Fruit fly (Drosophila melanogaster) whole organism, embryonic: ENCODE data around the gene CtBP.

Source experiments
- B-H1 ChIP-seq: fragments of 200-800 bp; sonication (Bioruptor generic); IDR thresholded peaks from 3 replicates; pipeline ENCODE4 v1.3.6; 2022; ENCODE audit warnings: missing biosample characterization, missing genetic modification characterization
- BEAF-32 ChIP-seq: fragments of 200-800 bp; sonication (Bioruptor generic); optimal IDR thresholded peaks from 3 replicates; lab custom pipeline; 2017; ENCODE audit warnings: missing biosample characterization, missing genetic modification characterization, mild to moderate bottlenecking, moderate library complexity, missing genetic modification reagents
- Bgb ChIP-seq: fragments of 200-800 bp; sonication (Bioruptor generic); IDR thresholded peaks from 2 replicates; pipeline ENCODE4 v1.3.6; 2022; ENCODE audit warnings: missing biosample characterization, missing genetic modification characterization; ENCODE audit not compliant: partially characterized antibody
- CG15073 ChIP-seq: fragments of 200-800 bp; sonication (Bioruptor generic); optimal IDR thresholded peaks from 2 replicates; lab custom pipeline; 2016; ENCODE audit warnings: missing biosample characterization, missing genetic modification characterization
- CG15269 ChIP-seq: fragments of 200-800 bp; sonication (Bioruptor generic); optimal IDR thresholded peaks from 2 replicates; lab custom pipeline; 2018; ENCODE audit warnings: missing biosample characterization, mild to moderate bottlenecking, missing genetic modification characterization, moderate library complexity
- CG17568 ChIP-seq: fragments of 200-800 bp; sonication (Bioruptor generic); optimal IDR thresholded peaks from 2 replicates; lab custom pipeline; 2018; ENCODE audit warnings: missing biosample characterization, mild to moderate bottlenecking, missing genetic modification characterization, moderate library complexity
- CG17802 ChIP-seq: fragments of 200-800 bp; sonication (Bioruptor generic); optimal IDR thresholded peaks from 2 replicates; lab custom pipeline; 2018; ENCODE audit warnings: missing biosample characterization, mild to moderate bottlenecking, missing genetic modification characterization, moderate library complexity
- CG1832 ChIP-seq: fragments of 200-800 bp; sonication (Bioruptor generic); optimal IDR thresholded peaks from 2 replicates; lab custom pipeline; 2017; ENCODE audit warnings: missing biosample characterization, mild to moderate bottlenecking, missing genetic modification characterization, inconsistent platforms
- CG18599 ChIP-seq: fragments of 200-800 bp; sonication (Bioruptor generic); optimal IDR thresholded peaks from 3 replicates; lab custom pipeline; 2017; ENCODE audit warnings: missing biosample characterization, missing genetic modification characterization, mild to moderate bottlenecking, moderate library complexity, missing genetic modification reagents
- CG2120 ChIP-seq: fragments of 200-800 bp; sonication (Bioruptor generic); optimal IDR thresholded peaks from 3 replicates; lab custom pipeline; 2016; ENCODE audit warnings: missing biosample characterization, missing genetic modification characterization
- CG2875 ChIP-seq: fragments of 200-800 bp; sonication (Bioruptor generic); optimal IDR thresholded peaks from 2 replicates; lab custom pipeline; 2017; ENCODE audit warnings: missing biosample characterization, mild to moderate bottlenecking, missing genetic modification characterization, missing genetic modification reagents
- CG34376 ChIP-seq: fragments of 200-800 bp; sonication (Bioruptor generic); optimal IDR thresholded peaks from 2 replicates; lab custom pipeline; 2018; ENCODE audit warnings: missing biosample characterization, mild to moderate bottlenecking, missing genetic modification characterization
- CG3847 ChIP-seq: fragments of 200-800 bp; sonication (Bioruptor generic); IDR thresholded peaks from 2 replicates; pipeline ENCODE4 v1.3.6; 2022; ENCODE audit warnings: missing biosample characterization, missing genetic modification characterization
- CG4360 ChIP-seq: fragments of 200-800 bp; sonication (Bioruptor generic); IDR thresholded peaks from 2 replicates; pipeline ENCODE4 v1.3.6; 2022; ENCODE audit warnings: missing biosample characterization, missing genetic modification characterization
- CG4707 ChIP-seq: fragments of 200-800 bp; sonication (Bioruptor generic); optimal IDR thresholded peaks from 2 replicates; lab custom pipeline; 2018; ENCODE audit warnings: missing biosample characterization, mild to moderate bottlenecking, missing genetic modification characterization, moderate library complexity
- CG4854 ChIP-seq: fragments of 200-800 bp; sonication (Bioruptor generic); optimal IDR thresholded peaks from 2 replicates; lab custom pipeline; 2016; ENCODE audit warnings: missing biosample characterization, missing genetic modification characterization, inconsistent platforms
- CG6689 ChIP-seq: fragments of 200-800 bp; sonication (Bioruptor generic); IDR thresholded peaks from 2 replicates; pipeline ENCODE4 v1.3.6; 2022; ENCODE audit warnings: missing biosample characterization, missing genetic modification characterization
- CG8359 ChIP-seq: fragments of 200-800 bp; sonication (Bioruptor generic); optimal IDR thresholded peaks from 2 replicates; lab custom pipeline; 2017; ENCODE audit warnings: missing biosample characterization, mild to moderate bottlenecking, missing genetic modification characterization, borderline replicate concordance
- CG9817 ChIP-seq: fragments of 200-800 bp; sonication (Bioruptor generic); optimal IDR thresholded peaks from 2 replicates; lab custom pipeline; 2018; ENCODE audit warnings: missing biosample characterization, mild to moderate bottlenecking, missing genetic modification characterization, moderate library complexity
- HmgD ChIP-seq: fragments of 200-800 bp; sonication (Bioruptor generic); optimal IDR thresholded peaks from 3 replicates; lab custom pipeline; 2016; ENCODE audit warnings: missing biosample characterization, missing genetic modification characterization
- MBD-R2 ChIP-seq: fragments of 200-800 bp; sonication (Bioruptor generic); IDR thresholded peaks from 2 replicates; pipeline ENCODE4 v1.3.6; 2022; ENCODE audit warnings: missing biosample characterization, missing genetic modification characterization
- Mes4 ChIP-seq: fragments of 200-800 bp; sonication (Bioruptor generic); optimal IDR thresholded peaks from 2 replicates; lab custom pipeline; 2016; ENCODE audit warnings: missing biosample characterization, missing genetic modification characterization
- Nf-YA ChIP-seq: fragments of 200-800 bp; sonication (Bioruptor generic); IDR thresholded peaks from 2 replicates; pipeline ENCODE4 v1.3.6; 2022; ENCODE audit warnings: missing biosample characterization, missing genetic modification characterization
- Ravus ChIP-seq: fragments of 200-800 bp; sonication (Bioruptor generic); IDR thresholded peaks from 2 replicates; pipeline ENCODE4 v1.3.6; 2022; ENCODE audit warnings: missing biosample characterization, missing genetic modification characterization
- Rfx ChIP-seq: fragments of 200-800 bp; sonication (Bioruptor generic); IDR thresholded peaks from 2 replicates; pipeline ENCODE4 v1.3.6; 2022; ENCODE audit warnings: missing biosample characterization, missing genetic modification characterization
- Sry-β ChIP-seq: fragments of 200-800 bp; sonication (Bioruptor generic); optimal IDR thresholded peaks from 2 replicates; lab custom pipeline; 2018; ENCODE audit warnings: missing biosample characterization, mild to moderate bottlenecking, missing genetic modification characterization, moderate library complexity
- Ssrp ChIP-seq: fragments of 200-800 bp; sonication (Bioruptor generic); optimal IDR thresholded peaks from 2 replicates; lab custom pipeline; 2018; ENCODE audit warnings: missing biosample characterization, mild to moderate bottlenecking, missing genetic modification characterization, moderate library complexity
- TFAM ChIP-seq: fragments of 200-800 bp; sonication (Bioruptor generic); optimal IDR thresholded peaks from 2 replicates; lab custom pipeline; 2017; ENCODE audit warnings: missing biosample characterization, missing genetic modification characterization, inconsistent platforms
- Tbp ChIP-seq: fragments of >200 bp; optimal IDR thresholded peaks from 2 replicates; lab custom pipeline; 2018; ENCODE audit warnings: missing biosample characterization, missing genetic modification characterization
- Xbp1 ChIP-seq: fragments of 200-800 bp; sonication (Bioruptor generic); optimal IDR thresholded peaks from 3 replicates; lab custom pipeline; 2016; ENCODE audit warnings: missing biosample characterization, mild to moderate bottlenecking, missing genetic modification characterization
- bab2 ChIP-seq: fragments of 200-800 bp; sonication (Bioruptor generic); optimal IDR thresholded peaks from 2 replicates; lab custom pipeline; 2016; ENCODE audit warnings: missing biosample characterization, missing genetic modification characterization
- btn ChIP-seq: fragments of 200-800 bp; sonication (Bioruptor generic); optimal IDR thresholded peaks from 2 replicates; lab custom pipeline; 2016; ENCODE audit warnings: missing biosample characterization, missing genetic modification characterization
- corto ChIP-seq: fragments of 200-800 bp; sonication (Bioruptor generic); optimal IDR thresholded peaks from 2 replicates; lab custom pipeline; 2016; ENCODE audit warnings: missing biosample characterization, mild to moderate bottlenecking, missing genetic modification characterization, moderate library complexity
- dati ChIP-seq: fragments of 200-800 bp; sonication (Bioruptor generic); IDR thresholded peaks from 2 replicates; pipeline ENCODE4 v1.3.6; 2022; ENCODE audit warnings: missing biosample characterization, missing genetic modification characterization
- en ChIP-seq: fragments of 200-800 bp; sonication (Bioruptor generic); optimal IDR thresholded peaks from 2 replicates; lab custom pipeline; 2016; ENCODE audit warnings: missing biosample characterization, missing genetic modification characterization
- exex ChIP-seq: fragments of 200-800 bp; sonication (Bioruptor generic); optimal IDR thresholded peaks from 4 replicates; lab custom pipeline; 2018; ENCODE audit warnings: missing biosample characterization, mild to moderate bottlenecking, missing genetic modification characterization, moderate library complexity
- grau ChIP-seq: fragments of 200-800 bp; optimal IDR thresholded peaks from 3 replicates; lab custom pipeline; 2019; ENCODE audit warnings: missing biosample characterization, mild to moderate bottlenecking, missing genetic modification characterization, moderate library complexity
- ham ChIP-seq: fragments of 200-800 bp; sonication (Bioruptor generic); IDR thresholded peaks from 2 replicates; pipeline ENCODE4 v1.3.6; 2022; ENCODE audit warnings: missing biosample characterization, missing genetic modification characterization
- hb ChIP-seq: fragments of 200-800 bp; sonication (Bioruptor generic); IDR thresholded peaks from 3 replicates; pipeline ENCODE4 v1.3.6; 2022; ENCODE audit warnings: missing biosample characterization, missing genetic modification characterization; ENCODE audit not compliant: partially characterized antibody
- lab ChIP-seq: fragments of 200-800 bp; sonication (Bioruptor generic); optimal IDR thresholded peaks from 3 replicates; lab custom pipeline; 2017; ENCODE audit warnings: missing biosample characterization, missing genetic modification characterization, mild to moderate bottlenecking, moderate library complexity, missing genetic modification reagents
- mam ChIP-seq: fragments of 200-800 bp; sonication (Bioruptor generic); optimal IDR thresholded peaks from 3 replicates; lab custom pipeline; 2016; ENCODE audit warnings: missing biosample characterization, missing genetic modification characterization
- pfk ChIP-seq: fragments of 200-800 bp; sonication (Bioruptor generic); optimal IDR thresholded peaks from 2 replicates; lab custom pipeline; 2018; ENCODE audit warnings: missing biosample characterization, mild to moderate bottlenecking, missing genetic modification characterization, moderate library complexity
- ro ChIP-seq: fragments of 200-800 bp; sonication (Bioruptor generic); IDR thresholded peaks from 2 replicates; pipeline ENCODE4 v1.3.6; 2022; ENCODE audit warnings: missing biosample characterization, missing genetic modification characterization
- salm ChIP-seq: fragments of 200-800 bp; sonication (Bioruptor generic); optimal IDR thresholded peaks from 2 replicates; lab custom pipeline; 2018; ENCODE audit warnings: missing biosample characterization, mild to moderate bottlenecking, missing genetic modification characterization
- shn ChIP-seq: fragments of 200-800 bp; sonication (Bioruptor generic); optimal IDR thresholded peaks from 3 replicates; lab custom pipeline; 2016; ENCODE audit warnings: missing biosample characterization, missing genetic modification characterization
- sqz ChIP-seq: fragments of 200-800 bp; sonication (Bioruptor generic); optimal IDR thresholded peaks from 3 replicates; lab custom pipeline; 2018; ENCODE audit warnings: missing biosample characterization, mild to moderate bottlenecking, missing genetic modification characterization
- unc-4 ChIP-seq: fragments of 200-800 bp; sonication (Bioruptor generic); IDR thresholded peaks from 2 replicates; pipeline ENCODE4 v1.3.6; 2022; ENCODE audit warnings: missing biosample characterization, missing genetic modification characterization; ENCODE audit not compliant: partially characterized antibody
- zfh1 ChIP-seq: fragments of 200-800 bp; sonication (Bioruptor generic); IDR thresholded peaks from 3 replicates; pipeline ENCODE4 v1.3.6; 2022; ENCODE audit warnings: missing biosample characterization, missing genetic modification characterization

CtBP gene

dm6 chr3R:12981334-12982166 lies 29.9 kb upstream of the CtBP start (continued):
- TF ChIP-seq corto (GFP tag; lab: Kevin White, UChicago) = no peak
- TF ChIP-seq CG3847 (GFP tag; lab: Robert Waterston, UW) = no peak
- peak; percentile 63 for TF ChIP-seq Xbp1
- TF ChIP-seq salm (tag; lab: Kevin White, UChicago) = peak; percentile 7
- peak; percentile 69 for TF ChIP-seq Rfx (GFP tag; lab: Robert Waterston, UW)
- TF ChIP-seq CG2875 (GFP tag; lab: Kevin White, UChicago) = peak; percentile 35
- TF ChIP-seq en (GFP tag; lab: Kevin White, UChicago) = no peak
- peak; percentile 77 for TF ChIP-seq CG15269
- no peak for TF ChIP-seq BEAF-32 (GFP tag; lab: Kevin White, UChicago)
- peak; percentile 22 for TF ChIP-seq CG15073 (GFP tag; lab: Kevin White, UChicago)
- no peak for TF ChIP-seq CG1832
- TF ChIP-seq lab (GFP tag; lab: Kevin White, UChicago) = peak; percentile 81
- TF ChIP-seq CG4707 (GFP tag; lab: Kevin White, UChicago) = no peak
- TF ChIP-seq pfk (GFP tag; lab: Kevin White, UChicago) = no peak
- no peak for TF ChIP-seq CG34376 (GFP tag; lab: Kevin White, UChicago)
- no peak for TF ChIP-seq hb
- TF ChIP-seq ham (GFP tag; lab: Robert Waterston, UW) = no peak
- no peak for TF ChIP-seq btn (GFP tag; lab: Kevin White, UChicago)
- no peak for TF ChIP-seq dati
- TF ChIP-seq TFAM (GFP tag; lab: Kevin White, UChicago) = no peak
- TF ChIP-seq CG4360 (GFP tag; lab: Robert Waterston, UW) = peak; percentile 67
- TF ChIP-seq Mes4 (GFP tag; lab: Kevin White, UChicago) = no peak
- no peak for TF ChIP-seq Sry-β (GFP tag; lab: Kevin White, UChicago)
- peak; percentile 27 for TF ChIP-seq CG9817 (tag; lab: Kevin White, UChicago)
- no peak for TF ChIP-seq shn (GFP tag; lab: Kevin White, UChicago)
- TF ChIP-seq CG2120 (GFP tag; lab: Kevin White, UChicago) = peak; percentile 54
- no peak for TF ChIP-seq CG17802 (tag; lab: Kevin White, UChicago)
- TF ChIP-seq Ravus (GFP tag; lab: Robert Waterston, UW) = no peak
- peak; percentile 64; the same call in 1 of the 2 replicates for TF ChIP-seq CG6689
- no peak for TF ChIP-seq ro
- peak; percentile 50 for TF ChIP-seq Ssrp
- TF ChIP-seq CG17568 (GFP tag; lab: Kevin White, UChicago) = peak; percentile 19
- TF ChIP-seq mam (GFP tag; lab: Kevin White, UChicago) = peak; percentile 43
- TF ChIP-seq grau = peak; percentile 77
- no peak for TF ChIP-seq unc-4 (GFP tag; lab: Robert Waterston, UW)
- TF ChIP-seq MBD-R2 (GFP tag; lab: Robert Waterston, UW) = no peak; the same call in 1 of the 2 replicates
- no peak for TF ChIP-seq HmgD (GFP tag; lab: Kevin White, UChicago)
- TF ChIP-seq sqz (GFP tag; lab: Kevin White, UChicago) = no peak
- no peak for TF ChIP-seq Nf-YA (GFP tag; lab: Robert Waterston, UW)
- peak; percentile 68 for TF ChIP-seq CG18599 (GFP tag; lab: Kevin White, UChicago)
- no peak for TF ChIP-seq Bgb
- no peak for TF ChIP-seq Tbp (GFP tag; lab: Kevin White, UChicago)
- TF ChIP-seq zfh1 (GFP tag; lab: Robert Waterston, UW) = 0 out of 3 replicates have a peak, but pooled peaks have one; percentile 58
- peak; percentile 1 for TF ChIP-seq exex
- TF ChIP-seq bab2 (GFP tag; lab: Kevin White, UChicago) = peak; percentile 45
- peak; percentile 47; the same call in 1 of the 3 replicates for TF ChIP-seq B-H1 (GFP tag; lab: Robert Waterston, UW)
- no peak for TF ChIP-seq CG4854 (GFP tag; lab: Kevin White, UChicago)
- TF ChIP-seq CG8359 (GFP tag; lab: Kevin White, UChicago) = no peak
